Worm (Caenorhabditis elegans) whole organism, mixed stage, embryonic: ENCODE results near the gene calu-1.

Source experiments
- M03D4.4 ChIP-seq: sonication (generic microtip); optimal IDR thresholded peaks from 2 replicates; lab custom pipeline; 2017; ENCODE audit warnings: mild to moderate bottlenecking, missing genetic modification characterization, missing compliant biosample characterization
- blmp-1 ChIP-seq: fragments of 150-350 bp; optimal IDR thresholded peaks from 2 replicates; lab custom pipeline; 2014; ENCODE audit warnings: missing biosample characterization, missing genetic modification characterization
- ceh-39 ChIP-seq: fragments of 150-350 bp; optimal IDR thresholded peaks from 2 replicates; lab custom pipeline; 2014; ENCODE audit warnings: missing biosample characterization, missing genetic modification characterization
- ceh-43 ChIP-seq: fragments of 200-800 bp; sonication (Bioruptor generic); optimal IDR thresholded peaks from 2 replicates; lab custom pipeline; 2018; ENCODE audit warnings: mild to moderate bottlenecking, missing genetic modification characterization, moderate library complexity, missing compliant biosample characterization
- ceh-83 ChIP-seq: fragments of 200-800 bp; sonication (Bioruptor generic); optimal IDR thresholded peaks from 2 replicates; lab custom pipeline; 2018; ENCODE audit warnings: mild to moderate bottlenecking, missing genetic modification characterization, missing compliant biosample characterization
- ces-1 ChIP-seq: fragments of 150-350 bp; optimal IDR thresholded peaks from 2 replicates; lab custom pipeline; 2014; ENCODE audit warnings: missing biosample characterization, missing genetic modification reagents, missing genetic modification characterization
- cnd-1 ChIP-seq: fragments of 200-800 bp; sonication (Bioruptor generic); optimal IDR thresholded peaks from 2 replicates; lab custom pipeline; 2018; ENCODE audit warnings: mild to moderate bottlenecking, missing genetic modification characterization, missing compliant biosample characterization
- drap-1 ChIP-seq: fragments of 200-800 bp; sonication (Bioruptor generic); optimal IDR thresholded peaks from 3 replicates; lab custom pipeline; 2018; ENCODE audit warnings: mild to moderate bottlenecking, missing genetic modification characterization, missing compliant biosample characterization
- elt-3 ChIP-seq: fragments of 150-350 bp; optimal IDR thresholded peaks from 2 replicates; lab custom pipeline; 2014; ENCODE audit warnings: missing biosample characterization, missing genetic modification characterization
- flh-1 ChIP-seq: fragments of 200-800 bp; sonication (Bioruptor generic); optimal IDR thresholded peaks from 2 replicates; lab custom pipeline; 2018; ENCODE audit warnings: mild to moderate bottlenecking, missing genetic modification characterization, moderate library complexity, missing compliant biosample characterization
- ham-2 ChIP-seq: fragments of 200-800 bp; sonication (Bioruptor generic); optimal IDR thresholded peaks from 2 replicates; lab custom pipeline; 2018; ENCODE audit warnings: mild to moderate bottlenecking, missing genetic modification characterization, missing compliant biosample characterization
- hlh-1 ChIP-seq: fragments of 150-350 bp; optimal IDR thresholded peaks from 2 replicates; lab custom pipeline; 2014; ENCODE audit warnings: missing biosample characterization, missing genetic modification reagents, missing genetic modification characterization
- lin-13 ChIP-seq: fragments of 150-350 bp; optimal IDR thresholded peaks from 2 replicates; lab custom pipeline; 2014; ENCODE audit warnings: missing biosample characterization, missing genetic modification characterization
- lin-32 ChIP-seq: fragments of 200-800 bp; sonication (Bioruptor generic); optimal IDR thresholded peaks from 2 replicates; lab custom pipeline; 2018; ENCODE audit warnings: mild to moderate bottlenecking, missing genetic modification characterization, missing compliant biosample characterization
- lsy-2 ChIP-seq: fragments of 150-350 bp; optimal IDR thresholded peaks from 2 replicates; lab custom pipeline; 2014; ENCODE audit warnings: missing biosample characterization, missing genetic modification characterization
- mab-5 ChIP-seq: fragments of 150-350 bp; optimal IDR thresholded peaks from 2 replicates; lab custom pipeline; 2014; ENCODE audit warnings: missing biosample characterization, missing genetic modification characterization
- mep-1 ChIP-seq: fragments of 150-350 bp; optimal IDR thresholded peaks from 2 replicates; lab custom pipeline; 2017; ENCODE audit warnings: missing biosample characterization, missing genetic modification reagents, missing genetic modification characterization, inconsistent platforms
- mls-2 ChIP-seq: sonication (generic microtip); optimal IDR thresholded peaks from 2 replicates; lab custom pipeline; 2016; ENCODE audit warnings: mild to moderate bottlenecking, missing genetic modification characterization, moderate library complexity, missing compliant biosample characterization
- nhr-12 ChIP-seq: fragments of 150-350 bp; optimal IDR thresholded peaks from 2 replicates; lab custom pipeline; 2014; ENCODE audit warnings: missing biosample characterization, missing genetic modification characterization
- nhr-2 ChIP-seq: fragments of 150-350 bp; optimal IDR thresholded peaks from 2 replicates; lab custom pipeline; 2014; ENCODE audit warnings: missing biosample characterization, missing genetic modification characterization
- nhr-237 ChIP-seq: fragments of 150-350 bp; optimal IDR thresholded peaks from 2 replicates; lab custom pipeline; 2014; ENCODE audit warnings: missing biosample characterization, missing genetic modification characterization
- nhr-28 ChIP-seq: fragments of 150-350 bp; optimal IDR thresholded peaks from 2 replicates; lab custom pipeline; 2014; ENCODE audit warnings: missing biosample characterization, missing genetic modification characterization
- nhr-76 ChIP-seq: sonication (generic microtip); optimal IDR thresholded peaks from 2 replicates; lab custom pipeline; 2017; ENCODE audit warnings: missing biosample characterization, missing genetic modification characterization
- pha-4 ChIP-seq: fragments of 150-350 bp; optimal IDR thresholded peaks from 2 replicates; lab custom pipeline; 2018; ENCODE audit warnings: missing biosample characterization, missing genetic modification reagents, missing genetic modification characterization
- snpc-4 ChIP-seq: fragments of 150-350 bp; optimal IDR thresholded peaks from 2 replicates; lab custom pipeline; 2014; ENCODE audit warnings: missing biosample characterization, missing genetic modification characterization
- tbx-8 ChIP-seq: fragments of 200-800 bp; sonication (Bioruptor generic); optimal IDR thresholded peaks from 2 replicates; lab custom pipeline; 2018; ENCODE audit warnings: mild to moderate bottlenecking, missing genetic modification characterization, moderate library complexity, missing compliant biosample characterization
- unc-120 ChIP-seq: sonication (generic microtip); optimal IDR thresholded peaks from 2 replicates; lab custom pipeline; 2017; ENCODE audit warnings: missing genetic modification characterization, missing compliant biosample characterization; ENCODE audit not compliant: poor library complexity, severe bottlenecking
- unc-39 ChIP-seq: fragments of 150-350 bp; optimal IDR thresholded peaks from 2 replicates; lab custom pipeline; 2014; ENCODE audit warnings: missing biosample characterization, missing genetic modification characterization
- unc-62 ChIP-seq: fragments of 150-350 bp; optimal IDR thresholded peaks from 2 replicates; lab custom pipeline; 2014; ENCODE audit warnings: missing biosample characterization, missing genetic modification reagents, missing genetic modification characterization
- zip-8 ChIP-seq: fragments of 150-350 bp; optimal IDR thresholded peaks from 2 replicates; lab custom pipeline; 2014; ENCODE audit warnings: missing biosample characterization, missing genetic modification characterization
- ztf-11 ChIP-seq: fragments of 150-350 bp; optimal IDR thresholded peaks from 2 replicates; lab custom pipeline; 2014; ENCODE audit warnings: missing biosample characterization, missing genetic modification characterization

Gene calu-1

DNA sequence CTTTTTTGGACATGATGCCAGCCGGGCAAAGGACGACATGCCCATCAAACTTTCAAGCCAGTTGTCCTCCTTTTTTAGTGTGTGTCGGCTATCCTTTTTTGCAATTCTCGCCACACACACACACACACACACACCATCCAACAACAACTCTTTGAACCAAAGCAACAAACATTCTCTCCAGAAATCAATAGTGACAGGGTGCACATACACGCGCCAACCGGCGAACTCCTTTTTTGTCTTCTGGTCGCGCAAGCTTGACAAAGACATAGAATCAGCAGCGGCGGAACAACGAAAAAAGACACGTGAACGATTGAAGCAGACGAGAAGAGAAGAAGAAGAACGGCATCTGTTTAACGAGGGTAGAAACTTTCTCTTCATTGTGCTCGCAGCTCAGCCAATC lies 10.3 kb upstream of the calu-1 start:
- TF ChIP-seq unc-62 (GFP tag; lab: Kevin White, UChicago) (no peak), flh-1 (GFP tag; lab: Kevin White, UChicago) (no peak), unc-39 (no peak), ztf-11 (tag; lab: Kevin White, UChicago) (no peak), nhr-237 (tag; lab: Kevin White, UChicago) (no peak), lsy-2 (tag; lab: Kevin White, UChicago) (no peak), elt-3 (tag; lab: Kevin White, UChicago) (no peak)

DNA sequence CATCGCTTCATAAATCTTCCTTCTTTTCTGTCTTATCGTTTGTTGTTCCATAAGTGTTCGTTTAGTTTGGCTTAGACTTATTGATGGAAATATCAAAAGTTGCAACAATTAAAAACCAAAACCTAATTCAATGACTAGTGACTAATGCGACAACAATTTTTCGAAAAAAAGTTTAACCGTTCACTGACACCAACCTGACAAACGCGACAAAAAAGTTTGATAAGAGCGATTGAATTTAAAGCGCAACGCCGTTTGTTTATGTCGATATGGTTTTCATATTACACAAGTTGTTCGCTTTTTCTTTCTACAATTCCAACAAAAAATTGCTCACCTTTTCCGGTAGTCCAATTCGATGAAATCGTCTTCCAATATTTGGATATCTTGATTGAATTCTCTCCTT lies 8.3 kb upstream of the calu-1 start:
- TF ChIP-seq snpc-4, result no peak
- TF ChIP-seq ham-2 (GFP tag; lab: Kevin White, UChicago), result no peak
- no peak for TF ChIP-seq mep-1 (tag; lab: Kevin White, UChicago)
- TF ChIP-seq ztf-11 (tag; lab: Kevin White, UChicago), result no peak
- TF ChIP-seq drap-1, result no peak
- no peak for TF ChIP-seq cnd-1 (tag; lab: Kevin White, UChicago)
- no peak for TF ChIP-seq unc-62 (GFP tag; lab: Kevin White, UChicago)
- no peak for TF ChIP-seq ceh-39 (tag; lab: Kevin White, UChicago)
- no peak for TF ChIP-seq lin-32 (GFP tag; lab: Kevin White, UChicago)
- no peak for TF ChIP-seq ceh-43 (GFP tag; lab: Kevin White, UChicago)
- no peak for TF ChIP-seq flh-1 (GFP tag; lab: Kevin White, UChicago)
- no peak for TF ChIP-seq nhr-2 (tag; lab: Kevin White, UChicago)
- TF ChIP-seq M03D4.4 (tag; lab: Kevin White, UChicago), result no peak
- no peak for TF ChIP-seq nhr-12 (tag; lab: Kevin White, UChicago)
- TF ChIP-seq mab-5 (tag; lab: Kevin White, UChicago), result no peak
- no peak for TF ChIP-seq unc-120 (tag; lab: Kevin White, UChicago)

DNA sequence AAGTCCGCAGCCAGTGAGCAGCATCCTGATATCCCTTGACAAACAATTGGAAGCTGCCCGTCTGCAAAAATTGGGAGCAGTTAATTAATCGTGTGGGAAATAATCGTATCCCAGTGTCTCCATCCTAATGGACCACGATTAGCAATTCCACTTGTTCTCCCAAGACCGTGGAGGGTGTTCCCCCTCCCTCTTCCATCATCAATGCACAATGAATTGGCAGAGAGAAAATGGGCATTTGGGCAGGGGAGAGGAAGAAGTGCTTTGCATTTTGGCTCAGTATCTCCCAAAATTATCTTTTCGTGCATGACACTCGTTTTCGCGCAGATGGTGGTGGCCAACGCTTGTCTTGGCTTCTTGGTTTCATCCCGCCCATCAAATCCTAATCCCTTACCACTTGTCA lies 7.4 kb upstream of the calu-1 start:
- TF ChIP-seq mls-2 (no peak), elt-3 (tag; lab: Kevin White, UChicago) (no peak), ces-1 (peak; percentile 64), nhr-28 (tag; lab: Kevin White, UChicago) (no peak), blmp-1 (tag; lab: Kevin White, UChicago) (no peak), nhr-12 (tag; lab: Kevin White, UChicago) (no peak), zip-8 (tag; lab: Kevin White, UChicago) (no peak), lin-13 (tag; lab: Kevin White, UChicago) (no peak), nhr-76 (tag; lab: Kevin White, UChicago) (no peak), ham-2 (GFP tag; lab: Kevin White, UChicago) (no peak), cnd-1 (tag; lab: Kevin White, UChicago) (peak; percentile 22), hlh-1 (no peak), drap-1 (no peak), tbx-8 (no peak), ceh-39 (tag; lab: Kevin White, UChicago) (no peak), M03D4.4 (tag; lab: Kevin White, UChicago) (peak; percentile 21), ceh-83 (no peak), mab-5 (tag; lab: Kevin White, UChicago) (no peak), unc-62 (GFP tag; lab: Kevin White, UChicago) (no peak), nhr-2 (tag; lab: Kevin White, UChicago) (no peak), unc-39 (no peak), ceh-43 (GFP tag; lab: Kevin White, UChicago) (no peak)

DNA sequence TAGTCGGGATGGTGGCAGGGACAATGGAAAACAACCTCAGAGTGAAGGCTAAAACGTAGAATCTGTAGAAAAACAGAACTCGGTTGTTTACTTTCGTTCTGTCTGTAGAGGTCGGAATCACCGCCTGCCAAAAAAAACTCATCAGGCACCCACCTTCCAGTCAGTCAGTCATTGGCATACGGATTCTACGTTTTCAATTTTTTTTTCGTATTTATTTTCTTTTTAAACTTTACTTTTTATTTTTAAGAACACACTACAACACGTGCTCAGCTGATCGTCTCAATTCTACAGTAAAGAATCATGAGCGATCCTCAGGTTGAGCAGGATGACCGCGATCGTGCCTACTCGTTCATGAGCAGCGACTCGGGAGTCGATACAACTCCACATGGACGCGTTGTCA lies 5.8 kb upstream of the calu-1 start, which contains the start of gene lfi-1:
Gene lfi-1 (plus strand): TSS at position 301 of the 400 bp plus-strand sequence.
- TF ChIP-seq hlh-1 (no peak), unc-39 (no peak), pha-4 (tag; lab: Kevin White, UChicago) (no peak), cnd-1 (tag; lab: Kevin White, UChicago) (no peak), flh-1 (GFP tag; lab: Kevin White, UChicago) (no peak), ceh-83 (no peak), nhr-12 (tag; lab: Kevin White, UChicago) (no peak), nhr-2 (tag; lab: Kevin White, UChicago) (no peak), mab-5 (tag; lab: Kevin White, UChicago) (no peak), unc-62 (GFP tag; lab: Kevin White, UChicago) (no peak), lin-32 (GFP tag; lab: Kevin White, UChicago) (no peak), ham-2 (GFP tag; lab: Kevin White, UChicago) (no peak), mep-1 (tag; lab: Kevin White, UChicago) (no peak), ces-1 (no peak), drap-1 (no peak), mls-2 (no peak), M03D4.4 (tag; lab: Kevin White, UChicago) (no peak), ceh-43 (GFP tag; lab: Kevin White, UChicago) (no peak)
